Worm (Caenorhabditis elegans) whole organism, early embryonic: Measurements from ENCODE around the gene sec-6.

Source experiments
- F13C5.2 ChIP-seq: sonication (generic microtip); optimal IDR thresholded peaks from 2 replicates; lab custom pipeline; 2017; ENCODE audit warnings: mild to moderate bottlenecking, missing genetic modification characterization, inconsistent platforms, missing compliant biosample characterization
- ama-1 ChIP-seq: fragments of 150-350 bp; optimal IDR thresholded peaks from 2 replicates; lab custom pipeline; 2014
- ceh-13 ChIP-seq: fragments of 200-800 bp; sonication (Bioruptor generic); optimal IDR thresholded peaks from 2 replicates; lab custom pipeline; 2018; ENCODE audit warnings: mild to moderate bottlenecking, missing genetic modification characterization, missing compliant biosample characterization
- ceh-36 ChIP-seq: sonication (generic microtip); optimal IDR thresholded peaks from 2 replicates; lab custom pipeline; 2016; ENCODE audit warnings: missing genetic modification characterization, inconsistent platforms, missing compliant biosample characterization
- flt-1 ChIP-seq: fragments of 200-800 bp; sonication (Bioruptor generic); IDR thresholded peaks from 2 replicates; pipeline ENCODE4 v1.3.6; 2022; ENCODE audit warnings: missing genetic modification characterization, missing compliant biosample characterization
- hnd-1 ChIP-seq: sonication (generic microtip); optimal IDR thresholded peaks from 2 replicates; lab custom pipeline; 2016; ENCODE audit warnings: missing genetic modification characterization, missing compliant biosample characterization
- scrt-1 ChIP-seq: fragments of 200-800 bp; sonication (Bioruptor generic); IDR thresholded peaks from 2 replicates; pipeline ENCODE4 v1.3.6; 2022; ENCODE audit warnings: missing genetic modification characterization, missing compliant biosample characterization
- tbx-37 ChIP-seq: fragments of 200-800 bp; sonication (Bioruptor generic); conservative IDR thresholded peaks from 2 replicates; pipeline ENCODE4 v1.3.6; 2022; ENCODE audit warnings: missing genetic modification reagents, missing genetic modification characterization, missing compliant biosample characterization
- tra-4 ChIP-seq: sonication (generic microtip); optimal IDR thresholded peaks from 2 replicates; lab custom pipeline; 2017; ENCODE audit warnings: missing genetic modification characterization, missing compliant biosample characterization

- TF ChIP-seq hnd-1 (tag; lab: Kevin White, UChicago) (no peak), scrt-1 (no peak), F13C5.2 (no peak), ama-1 (lab: Kevin White, UChicago) (no peak), tra-4 (tag; lab: Kevin White, UChicago) (no peak), tbx-37 (no peak), ceh-13 (GFP tag; lab: Kevin White, UChicago) (no peak), ceh-36 (tag; lab: Kevin White, UChicago) (no peak), flt-1 (GFP tag; lab: Robert Waterston, UW) (no peak)
These were observed 15.6 kb downstream of the sec-6 start, which contains the start of gene algn-2 for ce11 chrII:5374967-5375366.
